Worm (Caenorhabditis elegans): ENCODE data around the gene emb-5.
A peak's percentile ranks its signal among the peaks of the same experiment; 100 is the strongest.

The emb-5 gene

ce11 chrIII:4671491-4671890 is 49.0 kb downstream of the emb-5 start, which contains the start of gene T23F11.11:
Gene T23F11.11, minus strand, starts transcription at chrIII:4671591.
- TF ChIP-seq crh-2 (tag; optimal IDR thresholded peaks at IDR 0.05) = no peak
- TF ChIP-seq fos-1 (tag; optimal IDR thresholded peaks at IDR 0.05) = no peak
- TF ChIP-seq lin-39 (tag; optimal IDR thresholded peaks at IDR 0.05) = no peak
- TF ChIP-seq snpc-4 (tag; optimal IDR thresholded peaks at IDR 0.05) = no peak
- TF ChIP-seq lsy-2 (tag; optimal IDR thresholded peaks at IDR 0.05) = no peak
- no peak for TF ChIP-seq elt-1 (tag; optimal IDR thresholded peaks at IDR 0.05)
- no peak for TF ChIP-seq nhr-237 (tag; optimal IDR thresholded peaks at IDR 0.05)
- no peak for TF ChIP-seq mdl-1 (tag; optimal IDR thresholded peaks at IDR 0.05)
- TF ChIP-seq unc-39 (tag; optimal IDR thresholded peaks at IDR 0.05) = no peak
- no peak for TF ChIP-seq aly-2 (tag; optimal IDR thresholded peaks at IDR 0.05)
- no peak for TF ChIP-seq nhr-25 (tag; optimal IDR thresholded peaks at IDR 0.05)
- no peak for TF ChIP-seq nhr-12 (tag; optimal IDR thresholded peaks at IDR 0.05)
- no peak for TF ChIP-seq sma-3 (GFP tag; optimal IDR thresholded peaks at IDR 0.05)
- no peak for TF ChIP-seq mab-5 (tag; optimal IDR thresholded peaks at IDR 0.05)

DNA sequence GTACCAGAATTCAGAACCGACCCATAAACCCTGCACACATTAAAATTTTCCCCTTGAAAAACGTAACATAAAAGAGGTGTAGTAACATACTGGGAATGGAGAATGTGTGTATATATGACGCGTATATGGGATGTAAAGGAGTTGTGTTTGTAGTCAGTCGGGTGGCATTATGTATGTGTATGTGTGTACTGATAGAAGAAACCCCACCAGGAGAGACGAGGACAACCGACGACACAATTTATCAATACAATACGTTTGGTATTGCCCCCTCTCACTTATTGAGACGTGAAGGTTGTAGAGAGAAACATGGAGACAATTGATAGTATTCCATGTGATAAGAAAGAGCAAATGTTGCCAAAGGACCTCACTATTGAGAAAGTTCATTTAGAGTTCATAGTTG is 52.4 kb downstream of the emb-5 start:
- TF ChIP-seq fos-1 (tag; optimal IDR thresholded peaks at IDR 0.05) (peak; percentile 58), sma-9 (GFP tag; optimal IDR thresholded peaks at IDR 0.05) (no peak), sma-9 (tag; optimal IDR thresholded peaks at IDR 0.05) (no peak), nhr-12 (tag; optimal IDR thresholded peaks at IDR 0.05) (no peak), snpc-4 (tag; optimal IDR thresholded peaks at IDR 0.05) (no peak), dmd-4 (tag; optimal IDR thresholded peaks at IDR 0.05) (no peak), ceh-82 (tag; optimal IDR thresholded peaks at IDR 0.05) (no peak), mbf-1 (tag; optimal IDR thresholded peaks at IDR 0.05) (no peak), nhr-10 (tag; optimal IDR thresholded peaks at IDR 0.05) (no peak), nhr-25 (tag; optimal IDR thresholded peaks at IDR 0.05) (no peak), R02D3.7 (tag; optimal IDR thresholded peaks at IDR 0.05) (no peak), unc-55 (GFP tag; optimal IDR thresholded peaks at IDR 0.05) (no peak), mab-5 (tag; optimal IDR thresholded peaks at IDR 0.05) (no peak), nhr-77 (tag; optimal IDR thresholded peaks at IDR 0.05) (no peak), lsy-2 (tag; optimal IDR thresholded peaks at IDR 0.05) (no peak), nhr-129 (tag; optimal IDR thresholded peaks at IDR 0.05) (peak; percentile 5), Y55F3AM.14 (GFP tag; optimal IDR thresholded peaks at IDR 0.05) (no peak), blmp-1 (tag; optimal IDR thresholded peaks at IDR 0.05; ENCODE audit: insufficient read depth) (no peak), alr-1 (tag; optimal IDR thresholded peaks at IDR 0.05) (no peak), unc-39 (tag; optimal IDR thresholded peaks at IDR 0.05) (no peak), F13H6.1 (tag; optimal IDR thresholded peaks at IDR 0.05) (no peak), gmeb-1 (tag; optimal IDR thresholded peaks at IDR 0.05) (peak; percentile 10), ztf-11 (tag; optimal IDR thresholded peaks at IDR 0.05) (no peak), nhr-11 (tag; optimal IDR thresholded peaks at IDR 0.05) (no peak), ztf-4 (tag; optimal IDR thresholded peaks at IDR 0.05) (no peak)

ce11 chrIII:4666753-4667400 is 53.6 kb downstream of the emb-5 start:
- TF ChIP-seq C34F6.9 (tag; optimal IDR thresholded peaks at IDR 0.05) = peak; percentile 70
- peak; percentile 25 for TF ChIP-seq crh-2 (tag; optimal IDR thresholded peaks at IDR 0.05)
- no peak for TF ChIP-seq lin-11 (tag; optimal IDR thresholded peaks at IDR 0.05)
- TF ChIP-seq zag-1 (tag; optimal IDR thresholded peaks at IDR 0.05) = peak; percentile 46
- peak; percentile 2 for TF ChIP-seq ceh-16 (tag; optimal IDR thresholded peaks at IDR 0.05)
- peak; percentile 7 for TF ChIP-seq fos-1 (tag; optimal IDR thresholded peaks at IDR 0.05)
- peak; percentile 67 for TF ChIP-seq unc-55 (GFP tag; optimal IDR thresholded peaks at IDR 0.05)
- no peak for TF ChIP-seq unc-62 (GFP tag; optimal IDR thresholded peaks at IDR 0.05)
- TF ChIP-seq Y55F3AM.14 (GFP tag; optimal IDR thresholded peaks at IDR 0.05) = no peak
- TF ChIP-seq nhr-6 (tag; optimal IDR thresholded peaks at IDR 0.05) = peak; percentile 34
- TF ChIP-seq nhr-25 (tag; optimal IDR thresholded peaks at IDR 0.05) = peak; percentile 73
- TF ChIP-seq skn-1 (tag; optimal IDR thresholded peaks at IDR 0.05) = no peak
- peak in 1 of 2 experiments; percentile 52 for TF ChIP-seq lsy-2 (tag; optimal IDR thresholded peaks at IDR 0.05)
- peak; percentile 65 for TF ChIP-seq F13H6.1 (tag; optimal IDR thresholded peaks at IDR 0.05)
- TF ChIP-seq nhr-21 (tag; optimal IDR thresholded peaks at IDR 0.05) = peak; percentile 47
- TF ChIP-seq nhr-129 (tag; optimal IDR thresholded peaks at IDR 0.05) = peak; percentile 61
- TF ChIP-seq mdl-1 (tag; optimal IDR thresholded peaks at IDR 0.05) = peak; percentile 5 to 15
- no peak for TF ChIP-seq ztf-1 (GFP tag; conservative IDR thresholded peaks at IDR 0.05)
- TF ChIP-seq sma-9 (GFP tag; optimal IDR thresholded peaks at IDR 0.05) = peak; percentile 49
- no peak for TF ChIP-seq sma-9 (tag; optimal IDR thresholded peaks at IDR 0.05)
- peak; percentile 29 for TF ChIP-seq lin-13 (GFP tag; optimal IDR thresholded peaks at IDR 0.05)
- TF ChIP-seq sma-3 (GFP tag; optimal IDR thresholded peaks at IDR 0.05) = peak; percentile 52
